Worm (Caenorhabditis elegans) whole organism, L4 larva: ENCODE results near the gene arrd-11.
"Not testable (repeated sequence)": the region's sequence is repeated elsewhere in the genome, so short reads cannot be mapped to it uniquely, and the experiment has no call there.

Experiments
- egl-27 ChIP-seq: sonication (generic microtip); optimal IDR thresholded peaks from 3 replicates; lab custom pipeline; 2017; ENCODE audit warnings: missing biosample characterization, missing genetic modification reagents, missing genetic modification characterization
- fkh-10 ChIP-seq: fragments of 150-350 bp; optimal IDR thresholded peaks from 2 replicates; lab custom pipeline; 2014; ENCODE audit warnings: missing biosample characterization, missing genetic modification reagents, missing genetic modification characterization
- hlh-30 ChIP-seq: sonication (generic microtip); optimal IDR thresholded peaks from 2 replicates; lab custom pipeline; 2017; ENCODE audit warnings: antibody characterized with exemption, mild to moderate bottlenecking, missing genetic modification characterization, missing compliant biosample characterization; ENCODE audit not compliant: insufficient read depth
- madf-5 ChIP-seq, 2 experiments: fragments of 200-800 bp; sonication (Bioruptor generic); IDR thresholded peaks; 2 replicates each; pipeline ENCODE4 v1.3.6; 2022; ENCODE audit warnings: missing compliant biosample characterization in 2 of 2, missing genetic modification characterization in 2 of 2
- mes-2 ChIP-seq: sonication (generic microtip); optimal IDR thresholded peaks from 2 replicates; lab custom pipeline; 2016; ENCODE audit warnings: missing genotype, mild to moderate bottlenecking, missing genetic modification characterization, missing compliant biosample characterization; ENCODE audit not compliant: poor library complexity, severe bottlenecking
- nhr-237 ChIP-seq: sonication (generic microtip); optimal IDR thresholded peaks from 2 replicates; lab custom pipeline; 2017; ENCODE audit warnings: missing biosample characterization, missing genetic modification characterization
- nhr-28 ChIP-seq: fragments of 150-350 bp; optimal IDR thresholded peaks from 2 replicates; lab custom pipeline; 2014; ENCODE audit warnings: missing biosample characterization, missing genetic modification characterization
- nhr-76 ChIP-seq: fragments of 150-350 bp; optimal IDR thresholded peaks from 2 replicates; lab custom pipeline; 2014; ENCODE audit warnings: missing biosample characterization, missing genetic modification characterization
- rbr-2 ChIP-seq: sonication (generic microtip); optimal IDR thresholded peaks from 2 replicates; lab custom pipeline; 2016; ENCODE audit warnings: missing genotype, missing genetic modification characterization, missing compliant biosample characterization
- saeg-2 ChIP-seq: fragments of 200-800 bp; sonication (Bioruptor generic); IDR thresholded peaks from 2 replicates; pipeline ENCODE4 v1.3.6; 2022; ENCODE audit warnings: missing genetic modification reagents, missing genetic modification characterization, missing compliant biosample characterization
- spr-1 ChIP-seq: sonication (generic microtip); optimal IDR thresholded peaks from 2 replicates; lab custom pipeline; 2016; ENCODE audit warnings: mild to moderate bottlenecking, missing genetic modification characterization, missing compliant biosample characterization
- unc-62 ChIP-seq, 3 experiments: fragments of 150-350 bp in 1 of 3; sonication (generic microtip); optimal IDR thresholded peaks in 2 of 3; peaks in 1 of 3; 1 replicate in 1 of 3; 2 replicates in 2 of 3; lab custom pipeline; 2014 to 2017; ENCODE audit warnings: missing biosample characterization in 3 of 3, missing genetic modification characterization in 3 of 3, missing genetic modification reagents in 3 of 3, missing genotype in 1 of 3
- ztf-11 ChIP-seq: fragments of 150-350 bp; optimal IDR thresholded peaks from 2 replicates; lab custom pipeline; 2014; ENCODE audit warnings: missing biosample characterization, missing genetic modification characterization

- not testable (repeated sequence) for TF ChIP-seq spr-1 (tag; lab: Kevin White, UChicago); unc-62 (GFP tag; optimal IDR thresholded peaks at IDR 0.05 in 1 of 2; lab: Kevin White, UChicago); unc-62 (tag; optimal IDR thresholded peaks at IDR 0.05; lab: Kevin White, UChicago); nhr-237 (tag; lab: Kevin White, UChicago); nhr-76; hlh-30 (tag; lab: Kevin White, UChicago); egl-27 (tag; lab: Kevin White, UChicago); rbr-2 (tag; lab: Kevin White, UChicago); saeg-2 (GFP tag; lab: Robert Waterston, UW); nhr-28 (tag; lab: Kevin White, UChicago); mes-2 (tag; lab: Kevin White, UChicago); fkh-10 (GFP tag; lab: Kevin White, UChicago); ztf-11; madf-5 (GFP tag; IDR thresholded peaks at IDR 0.05; lab: Robert Waterston, UW)
Measured at ce11 chrII:13790701-13791100, 27.5 kb downstream of the arrd-11 start.
